Worm (Caenorhabditis elegans) whole organism, young adult: ENCODE results near the gene col-171.

Experiments used
- B0035.1 ChIP-seq: sonication (generic microtip); optimal IDR thresholded peaks from 2 replicates; lab custom pipeline; 2016; ENCODE audit warnings: missing genetic modification characterization, mild to moderate bottlenecking, missing compliant biosample characterization, missing genotype, missing genetic modification reagents
- B0261.1 ChIP-seq: sonication (generic microtip); optimal IDR thresholded peaks from 2 replicates; lab custom pipeline; 2016; ENCODE audit warnings: mild to moderate bottlenecking, missing genetic modification characterization, moderate library complexity, missing compliant biosample characterization
- B0336.3 ChIP-seq: fragments of 200-800 bp; sonication (Bioruptor generic); IDR thresholded peaks from 2 replicates; pipeline ENCODE4 v1.3.6; 2022; ENCODE audit warnings: missing genetic modification characterization, missing compliant biosample characterization
- F10E7.11 ChIP-seq: sonication (generic microtip); optimal IDR thresholded peaks from 2 replicates; lab custom pipeline; 2017; ENCODE audit warnings: mild to moderate bottlenecking, missing genetic modification characterization, moderate library complexity, missing compliant biosample characterization
- F33H1.4 ChIP-seq: fragments of 200-800 bp; sonication (Bioruptor generic); IDR thresholded peaks from 2 replicates; pipeline ENCODE4 v1.3.6; 2022; ENCODE audit warnings: missing genetic modification reagents, missing genetic modification characterization, missing compliant biosample characterization
- F37B4.10 ChIP-seq: fragments of 200-800 bp; sonication (Bioruptor generic); IDR thresholded peaks from 2 replicates; pipeline ENCODE4 v1.3.6; 2022; ENCODE audit warnings: missing genetic modification characterization, missing compliant biosample characterization
- F55B11.4 ChIP-seq: sonication (generic microtip); optimal IDR thresholded peaks from 2 replicates; lab custom pipeline; 2016; ENCODE audit warnings: missing compliant biosample characterization, missing genetic modification characterization, borderline replicate concordance; ENCODE audit not compliant: insufficient read depth
- F57A8.1 ChIP-seq: fragments of 200-800 bp; sonication (Bioruptor generic); optimal IDR thresholded peaks from 2 replicates; lab custom pipeline; 2018; ENCODE audit warnings: mild to moderate bottlenecking, missing genetic modification characterization, moderate library complexity, missing compliant biosample characterization
- F57C9.4 ChIP-seq: sonication (generic microtip); optimal IDR thresholded peaks from 2 replicates; lab custom pipeline; 2017; ENCODE audit warnings: mild to moderate bottlenecking, missing genetic modification characterization, missing compliant biosample characterization
- K11D2.4 ChIP-seq: fragments of 200-800 bp; sonication (Bioruptor generic); IDR thresholded peaks from 2 replicates; pipeline ENCODE4 v1.3.6; 2022; ENCODE audit warnings: missing genetic modification reagents, missing genetic modification characterization, missing compliant biosample characterization
- T26A5.8 ChIP-seq: sonication (generic microtip); optimal IDR thresholded peaks from 2 replicates; lab custom pipeline; 2016; ENCODE audit warnings: missing genetic modification characterization, missing compliant biosample characterization
- Y53G8AR.9 ChIP-seq: fragments of 200-800 bp; sonication (Bioruptor generic); conservative IDR thresholded peaks from 2 replicates; pipeline ENCODE4 v1.3.6; 2022; ENCODE audit warnings: missing genetic modification reagents, missing genetic modification characterization, missing compliant biosample characterization
- Y67H2A.10 ChIP-seq: fragments of 200-800 bp; sonication (Bioruptor generic); conservative IDR thresholded peaks from 2 replicates; pipeline ENCODE4 v1.3.6; 2022; ENCODE audit warnings: missing genetic modification reagents, missing genetic modification characterization, missing compliant biosample characterization
- akir-1 ChIP-seq: fragments of 200-800 bp; sonication (Bioruptor generic); optimal IDR thresholded peaks from 2 replicates; lab custom pipeline; 2018; ENCODE audit warnings: mild to moderate bottlenecking, missing genetic modification characterization, moderate library complexity, missing compliant biosample characterization
- aptf-2 ChIP-seq: fragments of 200-800 bp; sonication (Bioruptor generic); conservative IDR thresholded peaks from 2 replicates; pipeline ENCODE4 v1.3.6; 2022; ENCODE audit warnings: missing genetic modification reagents, missing genetic modification characterization, missing compliant biosample characterization
- athp-1 ChIP-seq: sonication (generic microtip); optimal IDR thresholded peaks from 2 replicates; lab custom pipeline; 2017; ENCODE audit warnings: mild to moderate bottlenecking, missing genetic modification characterization, missing compliant biosample characterization
- attf-3 ChIP-seq: fragments of 200-800 bp; sonication (Bioruptor generic); conservative IDR thresholded peaks from 2 replicates; pipeline ENCODE4 v1.3.6; 2022; ENCODE audit warnings: missing genetic modification reagents, missing genetic modification characterization, missing compliant biosample characterization
- cebp-2 ChIP-seq: fragments of 200-800 bp; sonication (Bioruptor generic); IDR thresholded peaks from 2 replicates; pipeline ENCODE4 v1.3.6; 2022; ENCODE audit warnings: missing genetic modification characterization, missing compliant biosample characterization
- ceh-100 ChIP-seq: fragments of 200-800 bp; sonication (Bioruptor generic); IDR thresholded peaks from 2 replicates; pipeline ENCODE4 v1.3.6; 2022; ENCODE audit warnings: missing genetic modification reagents, missing genetic modification characterization, missing compliant biosample characterization
- ceh-40 ChIP-seq: fragments of 200-800 bp; sonication (Bioruptor generic); IDR thresholded peaks from 2 replicates; pipeline ENCODE4 v1.3.6; 2022; ENCODE audit warnings: missing genetic modification characterization, missing compliant biosample characterization
- ceh-91 ChIP-seq: fragments of 200-800 bp; sonication (Bioruptor generic); IDR thresholded peaks from 2 replicates; pipeline ENCODE4 v1.3.6; 2022; ENCODE audit warnings: missing genetic modification reagents, missing genetic modification characterization, missing compliant biosample characterization
- efl-1 ChIP-seq: fragments of 150-350 bp; optimal IDR thresholded peaks from 2 replicates; lab custom pipeline; 2014; ENCODE audit warnings: missing biosample characterization, missing genetic modification reagents, missing genetic modification characterization
- egrh-3 ChIP-seq: fragments of 200-800 bp; sonication (Bioruptor generic); IDR thresholded peaks from 2 replicates; pipeline ENCODE4 v1.3.6; 2022; ENCODE audit warnings: missing genetic modification reagents, missing genetic modification characterization, missing compliant biosample characterization
- fkh-3 ChIP-seq: sonication (generic microtip); optimal IDR thresholded peaks from 2 replicates; lab custom pipeline; 2016; ENCODE audit warnings: mild to moderate bottlenecking, missing genetic modification characterization, missing compliant biosample characterization
- him-1 ChIP-seq: sonication (generic microtip); optimal IDR thresholded peaks from 2 replicates; lab custom pipeline; 2016; ENCODE audit warnings: missing genotype, missing genetic modification reagents, missing genetic modification characterization, missing compliant biosample characterization
- hlh-26 ChIP-seq: fragments of 200-800 bp; sonication (Bioruptor generic); conservative IDR thresholded peaks from 2 replicates; pipeline ENCODE4 v1.3.6; 2022; ENCODE audit warnings: missing genetic modification reagents, missing genetic modification characterization, missing compliant biosample characterization
- hmg-1.2 ChIP-seq: fragments of 200-800 bp; sonication (Bioruptor generic); IDR thresholded peaks from 2 replicates; pipeline ENCODE4 v1.3.6; 2022; ENCODE audit warnings: missing genetic modification reagents, missing genetic modification characterization, missing compliant biosample characterization
- let-526 ChIP-seq: fragments of 200-800 bp; sonication (Bioruptor generic); IDR thresholded peaks from 2 replicates; pipeline ENCODE4 v1.3.6; 2022; ENCODE audit warnings: missing genetic modification reagents, missing genetic modification characterization, missing compliant biosample characterization
- lin-26 ChIP-seq: fragments of 200-800 bp; sonication (Bioruptor generic); IDR thresholded peaks from 2 replicates; pipeline ENCODE4 v1.3.6; 2022; ENCODE audit warnings: missing genetic modification reagents, missing genetic modification characterization, missing compliant biosample characterization
- lin-54 ChIP-seq: fragments of 200-800 bp; sonication (Bioruptor generic); optimal IDR thresholded peaks from 2 replicates; lab custom pipeline; 2018; ENCODE audit warnings: mild to moderate bottlenecking, missing genetic modification characterization, missing compliant biosample characterization
- lir-1 ChIP-seq: fragments of 200-800 bp; sonication (Bioruptor generic); conservative IDR thresholded peaks from 2 replicates; pipeline ENCODE4 v1.3.6; 2022; ENCODE audit warnings: missing genetic modification reagents, missing genetic modification characterization, missing compliant biosample characterization
- lsl-1 ChIP-seq: fragments of 200-800 bp; sonication (Bioruptor generic); optimal IDR thresholded peaks from 2 replicates; lab custom pipeline; 2018; ENCODE audit warnings: mild to moderate bottlenecking, missing genetic modification characterization, moderate library complexity, missing compliant biosample characterization
- madf-3 ChIP-seq: fragments of 200-800 bp; sonication (Bioruptor generic); IDR thresholded peaks from 2 replicates; pipeline ENCODE4 v1.3.6; 2022; ENCODE audit warnings: missing genetic modification reagents, missing genetic modification characterization, missing compliant biosample characterization
- mel-28 ChIP-seq: sonication (generic microtip); optimal IDR thresholded peaks from 2 replicates; lab custom pipeline; 2016; ENCODE audit warnings: borderline replicate concordance, mild to moderate bottlenecking, missing genetic modification characterization, missing compliant biosample characterization
- nfya-2 ChIP-seq: fragments of 200-800 bp; sonication (Bioruptor generic); IDR thresholded peaks from 2 replicates; pipeline ENCODE4 v1.3.6; 2022; ENCODE audit warnings: missing genetic modification reagents, missing genetic modification characterization, missing compliant biosample characterization
- nhr-27 ChIP-seq: fragments of 200-800 bp; sonication (Bioruptor generic); optimal IDR thresholded peaks from 2 replicates; lab custom pipeline; 2018; ENCODE audit warnings: mild to moderate bottlenecking, missing genetic modification characterization, moderate library complexity, missing compliant biosample characterization
- nhr-90 ChIP-seq: sonication (generic microtip); optimal IDR thresholded peaks from 2 replicates; lab custom pipeline; 2016; ENCODE audit warnings: missing genotype, mild to moderate bottlenecking, missing genetic modification characterization, missing compliant biosample characterization
- pbrm-1 ChIP-seq: fragments of 200-800 bp; sonication (Bioruptor generic); IDR thresholded peaks from 2 replicates; pipeline ENCODE4 v1.3.6; 2022; ENCODE audit warnings: missing genetic modification reagents, missing genetic modification characterization, missing compliant biosample characterization
- rec-8 ChIP-seq, 2 experiments: sonication (generic microtip); optimal IDR thresholded peaks; 2 replicates each; lab custom pipeline; 2016; ENCODE audit warnings: mild to moderate bottlenecking in 2 of 2, missing genetic modification characterization in 2 of 2, missing genetic modification reagents in 2 of 2, missing genotype in 2 of 2, missing biosample characterization in 1 of 2, missing compliant biosample characterization in 1 of 2, moderate library complexity in 1 of 2
- repo-1 ChIP-seq: sonication (generic microtip); optimal IDR thresholded peaks from 2 replicates; lab custom pipeline; 2017; ENCODE audit warnings: mild to moderate bottlenecking, missing genetic modification characterization, missing compliant biosample characterization
- sea-2 ChIP-seq: fragments of 200-800 bp; sonication (Bioruptor generic); IDR thresholded peaks from 2 replicates; pipeline ENCODE4 v1.3.6; 2022; ENCODE audit warnings: missing genetic modification characterization, missing compliant biosample characterization
- somi-1 ChIP-seq: fragments of 200-800 bp; sonication (Bioruptor generic); optimal IDR thresholded peaks from 2 replicates; lab custom pipeline; 2018; ENCODE audit warnings: mild to moderate bottlenecking, missing genetic modification characterization, missing compliant biosample characterization
- ztf-22 ChIP-seq: fragments of 200-800 bp; sonication (Bioruptor generic); optimal IDR thresholded peaks from 2 replicates; lab custom pipeline; 2018; ENCODE audit warnings: mild to moderate bottlenecking, missing genetic modification characterization, moderate library complexity, missing compliant biosample characterization
- ztf-26 ChIP-seq: sonication (generic microtip); optimal IDR thresholded peaks from 2 replicates; lab custom pipeline; 2017; ENCODE audit warnings: missing genetic modification characterization, missing compliant biosample characterization
- ztf-28 ChIP-seq: fragments of 200-800 bp; sonication (Bioruptor generic); IDR thresholded peaks from 2 replicates; pipeline ENCODE4 v1.3.6; 2022; ENCODE audit warnings: missing genetic modification reagents, missing genetic modification characterization, missing compliant biosample characterization
- ztf-6 ChIP-seq: fragments of 200-800 bp; sonication (Bioruptor generic); IDR thresholded peaks from 2 replicates; pipeline ENCODE4 v1.3.6; 2022; ENCODE audit warnings: missing genetic modification reagents, missing genetic modification characterization, missing compliant biosample characterization

col-171 gene

DNA sequence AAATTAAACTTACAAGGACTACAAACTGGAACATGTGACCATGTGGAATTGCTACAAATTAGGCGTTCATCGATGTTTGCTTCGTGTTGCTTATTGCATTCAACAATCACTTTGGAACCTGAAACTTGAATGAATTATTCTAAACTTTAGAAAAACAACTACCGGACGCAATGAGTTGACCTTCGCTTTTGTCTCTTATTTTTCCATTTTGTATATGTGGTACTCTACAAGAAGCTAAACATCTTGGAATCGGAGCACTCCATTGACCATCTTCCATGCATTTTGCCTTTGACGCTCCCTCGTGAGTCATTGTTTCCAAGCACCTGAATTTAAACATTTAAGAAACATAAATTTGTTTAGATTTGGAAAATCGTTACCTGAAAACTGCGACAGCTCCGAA, 45.1 kb upstream of the col-171 start:
- TF ChIP-seq F57A8.1 (GFP tag; lab: Kevin White, UChicago) (no peak), aptf-2 (GFP tag; lab: Robert Waterston, UW) (no peak), lir-1 (GFP tag; lab: Robert Waterston, UW) (no peak), efl-1 (no peak), hlh-26 (GFP tag; lab: Robert Waterston, UW) (no peak), somi-1 (GFP tag; lab: Kevin White, UChicago) (no peak), fkh-3 (tag; lab: Kevin White, UChicago) (no peak), B0336.3 (GFP tag; lab: Robert Waterston, UW) (no peak), hmg-1.2 (GFP tag; lab: Robert Waterston, UW) (no peak), F37B4.10 (GFP tag; lab: Robert Waterston, UW) (no peak), F33H1.4 (GFP tag; lab: Robert Waterston, UW) (no peak), nhr-90 (tag; lab: Kevin White, UChicago) (no peak), him-1 (tag; lab: Kevin White, UChicago) (no peak), K11D2.4 (no peak), lin-26 (GFP tag; lab: Robert Waterston, UW) (no peak), mel-28 (no peak), let-526 (GFP tag; lab: Robert Waterston, UW) (no peak), nhr-27 (tag; lab: Kevin White, UChicago) (no peak), B0035.1 (no peak), ztf-22 (GFP tag; lab: Kevin White, UChicago) (no peak)

DNA sequence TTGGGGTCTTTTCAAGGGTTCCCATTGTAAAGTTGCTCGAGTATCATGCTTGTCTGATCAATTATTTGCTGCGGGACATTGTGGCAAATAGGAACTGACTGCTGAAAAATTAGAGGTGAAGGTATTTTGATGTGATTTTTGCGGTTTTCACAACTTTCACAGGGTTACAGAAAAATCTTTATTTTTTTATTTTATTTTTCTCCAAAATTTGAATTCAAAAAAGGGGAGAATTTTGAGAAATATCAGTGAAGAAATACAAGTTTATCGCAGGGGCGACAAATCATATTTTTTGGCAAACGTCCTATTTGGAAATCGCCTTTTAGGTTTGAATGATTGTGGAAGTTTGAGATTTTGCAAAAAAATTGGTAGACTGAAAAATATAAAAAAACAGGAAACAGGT, 42.5 kb upstream of the col-171 start, which contains the start of gene lev-9:
TSS of gene lev-9 (minus strand) at position 101 of the 400 bp plus-strand sequence.
- TF ChIP-seq attf-3 (GFP tag; lab: Robert Waterston, UW) (no peak), cebp-2 (GFP tag; lab: Robert Waterston, UW) (no peak), F10E7.11 (tag; lab: Kevin White, UChicago) (no peak), ceh-91 (no peak), ztf-6 (GFP tag; lab: Robert Waterston, UW) (no peak), B0261.1 (tag; lab: Kevin White, UChicago) (no peak), ztf-28 (GFP tag; lab: Robert Waterston, UW) (no peak), pbrm-1 (GFP tag; lab: Robert Waterston, UW) (no peak), nfya-2 (GFP tag; lab: Robert Waterston, UW) (no peak), rec-8 (tag; optimal IDR thresholded peaks at IDR 0.05; lab: Kevin White, UChicago) (no peak)

- peak; percentile 55 for TF ChIP-seq egrh-3 (GFP tag; lab: Robert Waterston, UW)
- TF ChIP-seq attf-3 (GFP tag; lab: Robert Waterston, UW), result no peak
- TF ChIP-seq F57C9.4 (tag; lab: Kevin White, UChicago), result peak; percentile 42
- peak; percentile 42 for TF ChIP-seq mel-28
- TF ChIP-seq repo-1 (tag; lab: Kevin White, UChicago), result peak; percentile 79
- peak; percentile 22 for TF ChIP-seq lsl-1 (GFP tag; lab: Kevin White, UChicago)
- TF ChIP-seq somi-1 (GFP tag; lab: Kevin White, UChicago), result peak; percentile 77
- peak; percentile 74; the same call in 1 of the 2 replicates for TF ChIP-seq ztf-28 (GFP tag; lab: Robert Waterston, UW)
- TF ChIP-seq akir-1, result peak; percentile 4
- peak; percentile 61 for TF ChIP-seq athp-1 (tag; lab: Kevin White, UChicago)
- peak; percentile 72 for TF ChIP-seq lin-54 (GFP tag; lab: Kevin White, UChicago)
- peak; percentile 73 for TF ChIP-seq ceh-100 (GFP tag; lab: Robert Waterston, UW)
- TF ChIP-seq ceh-40 (GFP tag; lab: Robert Waterston, UW), result peak; percentile 83
- TF ChIP-seq K11D2.4, result peak; percentile 80
- peak; percentile 86; the same call in 1 of the 2 replicates for TF ChIP-seq madf-3 (GFP tag; lab: Robert Waterston, UW)
- no peak for TF ChIP-seq Y67H2A.10 (GFP tag; lab: Robert Waterston, UW)
- peak; percentile 77 for TF ChIP-seq ztf-26 (tag; lab: Kevin White, UChicago)
- no peak for TF ChIP-seq F55B11.4
- no peak for TF ChIP-seq sea-2 (GFP tag; lab: Robert Waterston, UW)
- peak; percentile 60; the same call in 1 of the 2 replicates for TF ChIP-seq Y53G8AR.9 (GFP tag; lab: Robert Waterston, UW)
- peak; percentile 64 for TF ChIP-seq ztf-22 (GFP tag; lab: Kevin White, UChicago)
- TF ChIP-seq T26A5.8 (tag; lab: Kevin White, UChicago), result peak; percentile 92
- peak; percentile 98 for TF ChIP-seq lin-26 (GFP tag; lab: Robert Waterston, UW)
- no peak for TF ChIP-seq nfya-2 (GFP tag; lab: Robert Waterston, UW)
Observed at ce11 chrX:6292143-6292542, 42.0 kb upstream of the col-171 start.
